Worm (Caenorhabditis elegans): ENCODE data around the gene ZC239.15.
"Not testable (repeated sequence)": the region's sequence is repeated elsewhere in the genome, so short reads cannot be mapped to it uniquely, and the experiment has no call there.

Gene ZC239.15

ce11 chrII:3185848-3186247 lies 38.7 kb downstream of the ZC239.15 start:
- TF ChIP-seq aha-1 (tag) (peak; percentile 21), zfp-3 (GFP tag; conservative IDR thresholded peaks at IDR 0.05) (no peak), egl-43 (GFP tag; IDR thresholded peaks at IDR 0.05) (0 out of 2 replicates have a peak, but pooled peaks have one; percentile 44), Y48G9A.11 (GFP tag; IDR thresholded peaks at IDR 0.05) (peak; percentile 41; the same call in 1 of the 2 replicates), T26A8.4 (GFP tag; IDR thresholded peaks at IDR 0.05) (no peak), set-16 (GFP tag; IDR thresholded peaks at IDR 0.05) (peak; percentile 55)

- not testable (repeated sequence) for TF ChIP-seq lim-7, ceh-20, dmd-6 (GFP tag; IDR thresholded peaks at IDR 0.05)
These were observed 39.7 kb downstream of the ZC239.15 start, which contains the start of gene sri-78 for ce11 chrII:3184858-3185257. sri-78 (plus strand) TSS chrII:3185158.

ce11 chrII:3183300-3183840 lies 41.2 kb downstream of the ZC239.15 start, which contains the start of the genes Y27F2A.6 and Y27F2A.8:
Y27F2A.6 (minus strand) TSS chrII:3183400.
Y27F2A.8 (plus strand) TSS chrII:3183790.
- not testable (repeated sequence) for TF ChIP-seq vab-7 (GFP tag; IDR thresholded peaks at IDR 0.05); dmd-6 (GFP tag; IDR thresholded peaks at IDR 0.05); ztf-11 (tag; optimal IDR thresholded peaks at IDR 0.05)

ce11 chrII:3177663-3178062 lies 46.9 kb downstream of the ZC239.15 start, which contains the start of gene sri-40:
sri-40 (plus strand) TSS chrII:3177963.
- not testable (repeated sequence) for TF ChIP-seq F49E8.2 (tag; optimal IDR thresholded peaks at IDR 0.05; ENCODE audit: borderline replicate concordance); attf-4 (tag; optimal IDR thresholded peaks at IDR 0.05); dmd-6 (GFP tag; IDR thresholded peaks at IDR 0.05)

Data from whole organism, L4 larva.